Worm (Caenorhabditis elegans): Measurements from ENCODE around the gene F22F7.7.

The F22F7.7 gene

DNA sequence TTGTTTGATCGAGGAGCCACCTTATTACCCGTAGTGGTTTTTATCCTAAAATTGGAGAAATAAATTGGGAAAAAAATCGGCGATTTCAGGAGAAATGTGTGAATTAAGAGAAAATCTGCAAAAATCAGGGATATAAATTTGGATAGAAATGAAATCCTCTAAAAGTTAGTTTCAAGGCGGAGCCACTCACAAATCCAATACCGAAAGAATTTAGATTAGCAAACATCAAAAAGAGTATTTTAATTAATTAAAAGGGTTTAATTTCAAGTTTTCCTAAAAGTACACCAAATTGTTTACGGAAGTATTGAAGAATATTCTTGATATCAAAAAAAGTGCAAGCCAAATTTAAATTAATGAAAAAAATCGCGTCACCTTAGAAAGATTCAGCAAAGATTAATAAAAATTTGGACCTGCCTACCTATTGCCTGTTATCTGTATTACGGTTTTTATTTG lies 17.9 kb downstream of the F22F7.7 start, which contains the start of gene F22F7.8:
Gene F22F7.8, minus strand, starts transcription at position 51 of the 453 bp plus-strand sequence.
- TF ChIP-seq B0310.2 (tag; optimal IDR thresholded peaks at IDR 0.05) (no peak), aly-1 (tag; optimal IDR thresholded peaks at IDR 0.05) (no peak), pes-1 (GFP tag; IDR thresholded peaks at IDR 0.05) (no peak), F13C5.2 (tag; optimal IDR thresholded peaks at IDR 0.05) (no peak), sea-1 (GFP tag; conservative IDR thresholded peaks at IDR 0.05) (no peak), ets-7 (tag; optimal IDR thresholded peaks at IDR 0.05) (no peak), hnd-1 (tag; optimal IDR thresholded peaks at IDR 0.05) (no peak), tbx-11 (GFP tag; IDR thresholded peaks at IDR 0.05) (no peak)

- TF ChIP-seq hnd-1 (tag; optimal IDR thresholded peaks at IDR 0.05) (no peak), F13C5.2 (tag; optimal IDR thresholded peaks at IDR 0.05) (no peak), pes-1 (GFP tag; IDR thresholded peaks at IDR 0.05) (no peak), tbx-11 (GFP tag; IDR thresholded peaks at IDR 0.05) (no peak), ceh-13 (GFP tag; optimal IDR thresholded peaks at IDR 0.05) (no peak), tbx-37 (GFP tag; conservative IDR thresholded peaks at IDR 0.05) (no peak), ama-1 (optimal IDR thresholded peaks at IDR 0.05) (no peak), flt-1 (GFP tag; IDR thresholded peaks at IDR 0.05) (no peak), sea-1 (GFP tag; conservative IDR thresholded peaks at IDR 0.05) (no peak), B0310.2 (tag; optimal IDR thresholded peaks at IDR 0.05) (no peak), hmbx-1 (tag; optimal IDR thresholded peaks at IDR 0.05) (no peak), hmg-4 (GFP tag; optimal IDR thresholded peaks at IDR 0.05) (no peak), scrt-1 (GFP tag; IDR thresholded peaks at IDR 0.05) (no peak), aly-1 (tag; optimal IDR thresholded peaks at IDR 0.05) (no peak), ceh-36 (tag; optimal IDR thresholded peaks at IDR 0.05) (no peak), ets-7 (tag; optimal IDR thresholded peaks at IDR 0.05) (no peak), tra-4 (tag; optimal IDR thresholded peaks at IDR 0.05) (no peak)
These were observed 20.3 kb downstream of the F22F7.7 start, which contains the start of gene F22F7.11 for ce11 chrV:2119529-2119928. Gene F22F7.11 (plus strand): TSS chrV:2119829.

DNA sequence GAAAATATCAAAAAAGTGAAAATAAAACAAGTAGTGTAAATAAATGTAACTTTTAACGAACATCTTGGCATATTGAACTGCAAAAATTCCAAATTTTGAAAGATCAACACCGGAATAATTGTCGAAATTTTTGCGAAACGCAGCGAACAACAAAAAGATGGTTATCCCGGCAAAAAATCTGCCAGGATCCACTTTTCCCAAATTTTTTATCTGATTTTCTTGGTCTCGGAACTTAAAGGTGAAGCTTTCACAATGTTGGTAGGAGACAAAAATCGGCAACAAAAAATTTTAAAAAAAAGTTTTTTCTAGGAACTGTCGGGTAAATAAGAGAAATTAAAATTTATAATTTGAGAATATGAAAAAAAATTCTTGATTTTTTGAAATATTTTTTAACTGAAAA lies 21.3 kb downstream of the F22F7.7 start, which contains the start of gene bgnt-1.2:
Gene bgnt-1.2, minus strand, starts transcription at position 101 of the 400 bp plus-strand sequence.
- TF ChIP-seq ets-7 (tag; optimal IDR thresholded peaks at IDR 0.05) (no peak), ceh-36 (tag; optimal IDR thresholded peaks at IDR 0.05) (no peak), pes-1 (GFP tag; IDR thresholded peaks at IDR 0.05) (no peak), sea-1 (GFP tag; conservative IDR thresholded peaks at IDR 0.05) (no peak), tbx-37 (GFP tag; conservative IDR thresholded peaks at IDR 0.05) (no peak), hmg-4 (GFP tag; optimal IDR thresholded peaks at IDR 0.05) (no peak), tra-4 (tag; optimal IDR thresholded peaks at IDR 0.05) (no peak), flt-1 (GFP tag; IDR thresholded peaks at IDR 0.05) (no peak), F13C5.2 (tag; optimal IDR thresholded peaks at IDR 0.05) (no peak), aly-1 (tag; optimal IDR thresholded peaks at IDR 0.05) (no peak), hnd-1 (tag; optimal IDR thresholded peaks at IDR 0.05) (no peak), hmbx-1 (tag; optimal IDR thresholded peaks at IDR 0.05) (no peak), tbx-11 (GFP tag; IDR thresholded peaks at IDR 0.05) (no peak), ama-1 (optimal IDR thresholded peaks at IDR 0.05) (no peak), scrt-1 (GFP tag; IDR thresholded peaks at IDR 0.05) (no peak), B0310.2 (tag; optimal IDR thresholded peaks at IDR 0.05) (no peak), ceh-13 (GFP tag; optimal IDR thresholded peaks at IDR 0.05) (no peak)

ce11 chrV:2110368-2110767 lies 29.5 kb downstream of the F22F7.7 start, which contains the start of gene F22F7.3:
Gene F22F7.3 (plus strand): TSS chrV:2110668.
- TF ChIP-seq hnd-1 (tag; optimal IDR thresholded peaks at IDR 0.05) (no peak), B0310.2 (tag; optimal IDR thresholded peaks at IDR 0.05) (no peak), tra-4 (tag; optimal IDR thresholded peaks at IDR 0.05) (no peak), pes-1 (GFP tag; IDR thresholded peaks at IDR 0.05) (no peak), ceh-13 (GFP tag; optimal IDR thresholded peaks at IDR 0.05) (no peak), F13C5.2 (tag; optimal IDR thresholded peaks at IDR 0.05) (no peak), ceh-36 (tag; optimal IDR thresholded peaks at IDR 0.05) (no peak), ama-1 (optimal IDR thresholded peaks at IDR 0.05) (no peak), hmg-4 (GFP tag; optimal IDR thresholded peaks at IDR 0.05) (no peak)

ce11 chrV:2109295-2109694 lies 30.5 kb downstream of the F22F7.7 start, which contains the start of gene ckb-4:
Gene ckb-4 (minus strand): TSS chrV:2109434.
- TF ChIP-seq hnd-1 (tag; optimal IDR thresholded peaks at IDR 0.05) (no peak), pes-1 (GFP tag; IDR thresholded peaks at IDR 0.05) (no peak), hmg-4 (GFP tag; optimal IDR thresholded peaks at IDR 0.05) (no peak), hmbx-1 (tag; optimal IDR thresholded peaks at IDR 0.05) (no peak), F13C5.2 (tag; optimal IDR thresholded peaks at IDR 0.05) (no peak)

DNA sequence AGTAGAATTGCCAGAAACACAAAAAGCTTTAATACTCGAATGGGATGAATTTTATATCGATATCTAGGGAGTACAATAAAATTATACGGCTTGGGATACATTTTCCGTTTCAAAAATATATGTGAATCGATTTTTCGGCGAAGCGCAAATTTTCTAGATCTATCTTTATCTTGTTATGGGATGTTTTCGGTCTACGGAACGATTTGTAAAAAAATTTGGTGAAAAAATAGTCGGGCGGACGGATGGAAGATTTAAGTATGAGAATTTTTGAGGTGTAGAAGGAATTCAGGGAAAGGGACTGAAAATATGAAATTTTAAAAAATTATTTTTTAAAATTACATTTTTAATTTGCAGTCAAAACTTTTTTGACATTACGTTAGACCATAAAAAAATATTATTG lies 33.9 kb downstream of the F22F7.7 start, which contains the start of gene F22F7.4:
Gene F22F7.4, minus strand, starts transcription at position 101 of the 400 bp plus-strand sequence.
- no peak for TF ChIP-seq scrt-1 (GFP tag; IDR thresholded peaks at IDR 0.05)
- no peak for TF ChIP-seq tbx-11 (GFP tag; IDR thresholded peaks at IDR 0.05)
- no peak for TF ChIP-seq pes-1 (GFP tag; IDR thresholded peaks at IDR 0.05)
- TF ChIP-seq ceh-13 (GFP tag; optimal IDR thresholded peaks at IDR 0.05): no peak
- TF ChIP-seq tbx-37 (GFP tag; conservative IDR thresholded peaks at IDR 0.05): no peak
- TF ChIP-seq sea-1 (GFP tag; conservative IDR thresholded peaks at IDR 0.05): no peak
- no peak for TF ChIP-seq F13C5.2 (tag; optimal IDR thresholded peaks at IDR 0.05)
- TF ChIP-seq flt-1 (GFP tag; IDR thresholded peaks at IDR 0.05): no peak
- no peak for TF ChIP-seq ama-1 (optimal IDR thresholded peaks at IDR 0.05)
- no peak for TF ChIP-seq ceh-36 (tag; optimal IDR thresholded peaks at IDR 0.05)
- no peak for TF ChIP-seq hmbx-1 (tag; optimal IDR thresholded peaks at IDR 0.05)
- TF ChIP-seq aly-1 (tag; optimal IDR thresholded peaks at IDR 0.05): no peak
- TF ChIP-seq B0310.2 (tag; optimal IDR thresholded peaks at IDR 0.05): no peak

- no peak for TF ChIP-seq sea-1 (GFP tag; conservative IDR thresholded peaks at IDR 0.05)
- TF ChIP-seq tra-4 (tag; optimal IDR thresholded peaks at IDR 0.05): no peak
- no peak for TF ChIP-seq tbx-37 (GFP tag; conservative IDR thresholded peaks at IDR 0.05)
- no peak for TF ChIP-seq ets-7 (tag; optimal IDR thresholded peaks at IDR 0.05)
- TF ChIP-seq hmbx-1 (tag; optimal IDR thresholded peaks at IDR 0.05): no peak
- TF ChIP-seq F13C5.2 (tag; optimal IDR thresholded peaks at IDR 0.05): no peak
- TF ChIP-seq aly-1 (tag; optimal IDR thresholded peaks at IDR 0.05): no peak
- no peak for TF ChIP-seq hmg-4 (GFP tag; optimal IDR thresholded peaks at IDR 0.05)
- TF ChIP-seq hnd-1 (tag; optimal IDR thresholded peaks at IDR 0.05): no peak
- no peak for TF ChIP-seq scrt-1 (GFP tag; IDR thresholded peaks at IDR 0.05)
- no peak for TF ChIP-seq flt-1 (GFP tag; IDR thresholded peaks at IDR 0.05)
- TF ChIP-seq pes-1 (GFP tag; IDR thresholded peaks at IDR 0.05): no peak
- no peak for TF ChIP-seq ama-1 (optimal IDR thresholded peaks at IDR 0.05)
- no peak for TF ChIP-seq ceh-13 (GFP tag; optimal IDR thresholded peaks at IDR 0.05)
- no peak for TF ChIP-seq ceh-36 (tag; optimal IDR thresholded peaks at IDR 0.05)
- no peak for TF ChIP-seq tbx-11 (GFP tag; IDR thresholded peaks at IDR 0.05)
- no peak for TF ChIP-seq B0310.2 (tag; optimal IDR thresholded peaks at IDR 0.05)
These were observed 36.7 kb downstream of the F22F7.7 start, which contains the start of gene F36F12.1 for ce11 chrV:2103118-2103517. Gene F36F12.1 (minus strand): TSS chrV:2103218.

Measured in whole organism, early embryonic.